Worm (Caenorhabditis elegans): Measurements from ENCODE around the gene mrg-1.

ce11 chrIII:12906611-12907037 lies 32.2 kb upstream of the mrg-1 start:
- TF ChIP-seq lsy-2 (tag; optimal IDR thresholded peaks at IDR 0.05) (peak; percentile 54 to 70), nhr-77 (tag; optimal IDR thresholded peaks at IDR 0.05) (no peak), sem-4 (tag; optimal IDR thresholded peaks at IDR 0.05) (peak; percentile 20), nhr-21 (tag; optimal IDR thresholded peaks at IDR 0.05) (no peak)
